Fruit fly (Drosophila melanogaster) whole organism, prepupa: ENCODE measurements around the gene Cyp313b1.

ENCODE experiments used
- Blimp-1 ChIP-seq: fragments of 200-800 bp; sonication (Bioruptor generic); optimal IDR thresholded peaks from 3 replicates; lab custom pipeline; 2017; ENCODE audit warnings: missing biosample characterization, missing genetic modification characterization, mild to moderate bottlenecking, moderate library complexity, missing genetic modification reagents
- CG15336 ChIP-seq: fragments of 200-800 bp; sonication (Bioruptor generic); IDR thresholded peaks from 2 replicates; pipeline ENCODE4 v1.3.6; 2022; ENCODE audit warnings: missing biosample characterization, missing genetic modification characterization
- CG3032 ChIP-seq: fragments of 200-800 bp; optimal IDR thresholded peaks from 2 replicates; lab custom pipeline; 2019; ENCODE audit warnings: missing biosample characterization, mild to moderate bottlenecking, missing genetic modification characterization, moderate library complexity
- CG6792 ChIP-seq: fragments of 200-800 bp; sonication (Bioruptor generic); optimal IDR thresholded peaks from 3 replicates; lab custom pipeline; 2016; ENCODE audit warnings: missing biosample characterization, missing genetic modification characterization
- CG6808 ChIP-seq: fragments of 200-800 bp; sonication (Bioruptor generic); optimal IDR thresholded peaks from 3 replicates; lab custom pipeline; 2017; ENCODE audit warnings: missing biosample characterization, missing genetic modification characterization, mild to moderate bottlenecking, moderate library complexity, missing genetic modification reagents
- Eip93F ChIP-seq: fragments of 200-800 bp; sonication (Bioruptor generic); optimal IDR thresholded peaks from 2 replicates; lab custom pipeline; 2016; ENCODE audit warnings: missing biosample characterization, mild to moderate bottlenecking, missing genetic modification characterization
- Smox ChIP-seq: fragments of 200-800 bp; sonication (Bioruptor generic); optimal IDR thresholded peaks from 3 replicates; lab custom pipeline; 2016; ENCODE audit warnings: missing biosample characterization, missing genetic modification characterization
- Sox102F ChIP-seq: fragments of 200-800 bp; sonication (Bioruptor generic); optimal IDR thresholded peaks from 2 replicates; lab custom pipeline; 2016; ENCODE audit warnings: missing biosample characterization, mild to moderate bottlenecking, missing genetic modification characterization
- Sox15 ChIP-seq: fragments of 200-800 bp; sonication (Bioruptor generic); optimal IDR thresholded peaks from 3 replicates; lab custom pipeline; 2016; ENCODE audit warnings: missing biosample characterization, missing genetic modification characterization
- acj6 ChIP-seq: fragments of 200-800 bp; sonication (Bioruptor generic); optimal IDR thresholded peaks from 3 replicates; lab custom pipeline; 2016; ENCODE audit warnings: missing biosample characterization, missing genetic modification characterization
- dsx ChIP-seq: fragments of 200-800 bp; optimal IDR thresholded peaks from 3 replicates; lab custom pipeline; 2019; ENCODE audit warnings: missing biosample characterization, mild to moderate bottlenecking, missing genetic modification characterization, moderate library complexity; ENCODE audit not compliant: poor library complexity, severe bottlenecking
- svp ChIP-seq: fragments of 200-800 bp; sonication (Bioruptor generic); peaks from one replicate; lab custom pipeline; 2016; ENCODE audit warnings: missing biosample characterization, missing genetic modification characterization

dm6 chr3R:8616149-8616548 lies 29.3 kb downstream of the Cyp313b1 start:
- no peak for TF ChIP-seq acj6 (GFP tag; lab: Kevin White, UChicago)
- TF ChIP-seq dsx (GFP tag; lab: Kevin White, UChicago): no peak
- no peak for TF ChIP-seq Smox (GFP tag; lab: Kevin White, UChicago)
- TF ChIP-seq Sox102F (GFP tag; lab: Kevin White, UChicago): no peak
- TF ChIP-seq CG3032 (tag; lab: Kevin White, UChicago): no peak
- no peak for TF ChIP-seq Sox15 (GFP tag; lab: Kevin White, UChicago)
- TF ChIP-seq CG6792 (GFP tag; lab: Kevin White, UChicago): no peak
- peak; percentile 61 for TF ChIP-seq svp
- no peak for TF ChIP-seq CG6808 (GFP tag; lab: Kevin White, UChicago)
- no peak for TF ChIP-seq CG15336
- no peak for TF ChIP-seq Blimp-1
- TF ChIP-seq Eip93F (GFP tag; lab: Kevin White, UChicago): no peak
